Worm (Caenorhabditis elegans): ENCODE measurements around the gene Y38A10A.7.
"Not testable (repeated sequence)": the region's sequence is repeated elsewhere in the genome, so short reads cannot be mapped to it uniquely, and the experiment has no call there.

The Y38A10A.7 gene

ce11 chrV:6053188-6053687 is 42.8 kb upstream of the Y38A10A.7 start, which contains the start of gene seip-1 (continued):
- TF ChIP-seq egl-27 (tag; optimal IDR thresholded peaks at IDR 0.05) (peak; percentile 32), ZK546.5 (tag; optimal IDR thresholded peaks at IDR 0.05) (no peak), egl-5 (tag; optimal IDR thresholded peaks at IDR 0.05) (peak; percentile 41), nfya-1 (tag; optimal IDR thresholded peaks at IDR 0.05; ENCODE audit: insufficient read depth) (peak; percentile 87), sea-2 (GFP tag; optimal IDR thresholded peaks at IDR 0.05) (no peak), fkh-10 (GFP tag; optimal IDR thresholded peaks at IDR 0.05) (peak; percentile 33), R02D3.7 (tag; optimal IDR thresholded peaks at IDR 0.05) (peak; percentile 44)

DNA sequence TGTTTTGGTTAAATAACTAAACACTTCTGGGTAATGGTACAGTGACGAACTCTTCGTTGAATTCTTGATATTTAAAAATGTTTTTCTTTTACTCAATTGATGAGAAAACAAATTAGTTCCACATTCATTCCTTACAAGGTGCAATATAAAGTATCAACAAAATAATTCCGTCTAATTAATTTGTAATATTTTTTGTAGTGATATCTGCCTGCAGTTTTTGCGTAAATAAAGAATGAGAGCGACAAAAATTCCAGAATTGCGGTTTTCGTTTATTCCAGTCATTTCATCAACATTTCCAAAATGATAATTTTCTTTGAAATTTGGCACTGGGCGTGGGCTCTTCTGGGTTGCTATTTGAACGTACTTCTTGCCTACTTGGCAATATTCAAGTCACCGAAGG is 40.7 kb upstream of the Y38A10A.7 start, which contains the start of gene srd-20:
srd-20 (plus strand) TSS at position 301 of the 400 bp plus-strand sequence.
- no peak for TF ChIP-seq nhr-76 (tag; optimal IDR thresholded peaks at IDR 0.05)
- TF ChIP-seq nhr-23 (tag; optimal IDR thresholded peaks at IDR 0.05): no peak
- no peak for TF ChIP-seq nhr-77 (tag; optimal IDR thresholded peaks at IDR 0.05)

DNA sequence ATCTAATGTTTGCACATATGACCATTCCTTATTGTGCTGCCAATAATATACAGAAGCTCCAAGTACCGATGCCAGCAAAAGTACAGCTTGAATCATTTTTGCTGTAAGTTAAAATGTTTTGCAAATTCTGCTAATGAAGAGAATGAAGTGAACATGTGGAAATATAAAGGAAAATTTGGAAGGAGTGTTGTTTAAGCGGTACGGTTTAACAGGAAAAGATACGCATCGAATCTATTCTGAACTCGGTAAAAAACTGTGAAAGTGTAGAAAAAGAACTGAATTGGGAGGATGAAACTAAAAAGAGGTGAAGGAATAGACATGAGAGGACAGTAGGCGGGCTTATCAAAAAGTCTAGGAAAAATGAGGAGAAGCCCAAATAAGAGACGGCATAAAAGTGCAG is 32.7 kb upstream of the Y38A10A.7 start, which contains the start of gene Y38A10A.2:
Y38A10A.2 (minus strand) TSS at position 101 of the 400 bp plus-strand sequence.
- no peak for TF ChIP-seq unc-62 (GFP tag; optimal IDR thresholded peaks at IDR 0.05)
- no peak for TF ChIP-seq pqm-1 (tag; optimal IDR thresholded peaks at IDR 0.05)
- no peak for TF ChIP-seq lin-15B (tag; optimal IDR thresholded peaks at IDR 0.05)
- TF ChIP-seq elt-1 (tag; optimal IDR thresholded peaks at IDR 0.05): no peak
- no peak for TF ChIP-seq elt-3 (tag; optimal IDR thresholded peaks at IDR 0.05)
- no peak for TF ChIP-seq ZK546.5 (tag; optimal IDR thresholded peaks at IDR 0.05)
- TF ChIP-seq aly-2 (tag; optimal IDR thresholded peaks at IDR 0.05): no peak
- TF ChIP-seq nhr-25 (tag; optimal IDR thresholded peaks at IDR 0.05): no peak
- no peak for TF ChIP-seq ceh-28 (tag; optimal IDR thresholded peaks at IDR 0.05)
- no peak for TF ChIP-seq sea-2 (GFP tag; optimal IDR thresholded peaks at IDR 0.05)
- TF ChIP-seq eor-1 (tag; optimal IDR thresholded peaks at IDR 0.05): no peak

ce11 chrV:6067112-6067511 is 28.9 kb upstream of the Y38A10A.7 start, which contains the start of gene srh-10:
TSS of gene srh-10 (minus strand) at chrV:6067140.
- TF ChIP-seq ZK546.5 (tag; optimal IDR thresholded peaks at IDR 0.05) (no peak), nhr-76 (tag; optimal IDR thresholded peaks at IDR 0.05) (no peak), R02D3.7 (tag; optimal IDR thresholded peaks at IDR 0.05) (no peak), egl-5 (tag; optimal IDR thresholded peaks at IDR 0.05) (no peak), nhr-12 (tag; optimal IDR thresholded peaks at IDR 0.05) (no peak), nhr-25 (tag; optimal IDR thresholded peaks at IDR 0.05) (no peak), elt-1 (tag; optimal IDR thresholded peaks at IDR 0.05) (no peak), snpc-4 (tag; optimal IDR thresholded peaks at IDR 0.05) (no peak), unc-62 (GFP tag; optimal IDR thresholded peaks at IDR 0.05) (no peak), nfya-1 (tag; optimal IDR thresholded peaks at IDR 0.05; ENCODE audit: insufficient read depth) (no peak)

ce11 chrV:6069968-6070367 is 26.0 kb upstream of the Y38A10A.7 start, which contains the start of gene fbxa-214:
TSS of gene fbxa-214 (minus strand) at chrV:6070068.
- TF ChIP-seq nhr-67, lin-39, ceh-28 (tag; optimal IDR thresholded peaks at IDR 0.05): not testable (repeated sequence)

DNA sequence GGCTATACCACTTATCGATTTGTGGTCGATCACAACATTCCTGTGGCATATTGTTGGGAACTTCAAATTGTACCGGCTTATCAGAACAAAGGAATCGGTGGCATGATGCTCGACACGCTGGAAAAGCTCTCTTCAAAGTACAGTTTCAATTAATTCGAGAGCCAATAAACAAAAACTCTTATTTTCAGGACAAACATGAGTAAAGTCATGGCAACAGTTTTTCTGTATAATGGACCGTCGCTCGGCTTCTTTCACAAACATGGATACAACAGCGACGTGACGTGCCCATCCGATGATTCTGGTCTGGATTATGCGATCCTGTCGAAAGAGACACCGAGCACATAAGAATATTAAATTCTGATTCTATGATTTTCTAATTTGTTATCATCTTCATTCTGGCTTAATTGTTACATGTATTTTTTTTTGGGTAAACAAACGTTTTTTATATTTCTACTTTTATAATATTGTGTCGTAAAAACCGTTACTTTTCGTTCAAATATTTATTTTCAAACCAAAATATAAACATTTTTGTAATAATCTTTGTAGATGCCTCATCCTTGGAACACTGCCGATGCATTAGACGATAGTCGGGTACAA is 660 bp downstream of the Y38A10A.7 start, which contains the start of gene smut-1:
smut-1 (plus strand) TSS at position 547 of the 597 bp plus-strand sequence.
- TF ChIP-seq aly-2 (tag; optimal IDR thresholded peaks at IDR 0.05) (no peak), sea-2 (GFP tag; optimal IDR thresholded peaks at IDR 0.05) (no peak), unc-39 (tag; optimal IDR thresholded peaks at IDR 0.05) (no peak), daf-12 (tag; optimal IDR thresholded peaks at IDR 0.05) (no peak), nhr-25 (tag; optimal IDR thresholded peaks at IDR 0.05) (no peak), hmg-11 (tag; optimal IDR thresholded peaks at IDR 0.05) (no peak), nfya-1 (tag; optimal IDR thresholded peaks at IDR 0.05; ENCODE audit: insufficient read depth) (no peak), nhr-237 (tag; optimal IDR thresholded peaks at IDR 0.05) (no peak), elt-1 (tag; optimal IDR thresholded peaks at IDR 0.05) (no peak), ceh-82 (tag; optimal IDR thresholded peaks at IDR 0.05) (no peak), fkh-2 (tag; optimal IDR thresholded peaks at IDR 0.05) (no peak), R02D3.7 (tag; optimal IDR thresholded peaks at IDR 0.05) (no peak)

All from whole organism, L3 larva.